Worm (Caenorhabditis elegans) whole organism, midembryonic: ENCODE results near the gene Y49F6B.13.

Experiments used
- T22C8.4 ChIP-seq: fragments of 200-800 bp; sonication (Bioruptor generic); IDR thresholded peaks from 2 replicates; pipeline ENCODE4 v1.3.6; 2022; ENCODE audit warnings: missing genetic modification characterization, missing compliant biosample characterization
- cog-1 ChIP-seq: sonication (generic microtip); optimal IDR thresholded peaks from 2 replicates; lab custom pipeline; 2016; ENCODE audit warnings: missing genetic modification characterization, missing compliant biosample characterization
- flt-1 ChIP-seq: fragments of 200-800 bp; sonication (Bioruptor generic); IDR thresholded peaks from 2 replicates; pipeline ENCODE4 v1.3.6; 2022; ENCODE audit warnings: missing genetic modification characterization, missing compliant biosample characterization
- klf-2 ChIP-seq: fragments of 200-800 bp; sonication (Bioruptor generic); conservative IDR thresholded peaks from 2 replicates; pipeline ENCODE4 v1.3.6; 2022; ENCODE audit warnings: missing genetic modification reagents, missing genetic modification characterization, missing compliant biosample characterization
- med-1 ChIP-seq: sonication (generic microtip); optimal IDR thresholded peaks from 2 replicates; lab custom pipeline; 2017; ENCODE audit warnings: missing genetic modification characterization, mild to moderate bottlenecking, missing compliant biosample characterization, antibody characterized with exemption, missing genetic modification reagents; ENCODE audit not compliant: insufficient read depth
- ref-1 ChIP-seq: fragments of 200-800 bp; sonication (Bioruptor generic); conservative IDR thresholded peaks from 2 replicates; pipeline ENCODE4 v1.3.6; 2022; ENCODE audit warnings: missing genetic modification reagents, missing genetic modification characterization, missing compliant biosample characterization
- ztf-23 ChIP-seq: fragments of 200-800 bp; sonication (Bioruptor generic); IDR thresholded peaks from 2 replicates; pipeline ENCODE4 v1.3.6; 2022; ENCODE audit warnings: missing genetic modification reagents, missing genetic modification characterization, missing compliant biosample characterization
- ztf-29 ChIP-seq: fragments of 200-800 bp; sonication (Bioruptor generic); IDR thresholded peaks from 2 replicates; pipeline ENCODE4 v1.3.6; 2022; ENCODE audit warnings: missing genetic modification reagents, missing genetic modification characterization, missing compliant biosample characterization

- TF ChIP-seq flt-1 (GFP tag; lab: Robert Waterston, UW) (no peak), ztf-23 (GFP tag; lab: Robert Waterston, UW) (no peak), klf-2 (no peak), ztf-29 (GFP tag; lab: Robert Waterston, UW) (no peak), T22C8.4 (GFP tag; lab: Robert Waterston, UW) (no peak), ref-1 (no peak), med-1 (no peak), cog-1 (tag; lab: Kevin White, UChicago) (no peak)
Measured at ce11 chrII:3445285-3445806, 26.2 kb downstream of the Y49F6B.13 start, which contains the start of the genes C16C8.5 and C16C8.16.
